Fruit fly (Drosophila melanogaster): ENCODE data around the gene CG32277.
A peak's percentile ranks its signal among the peaks of the same experiment; 100 is the strongest.

Gene CG32277

dm6 chr3L:3192912-3193311 is 12.3 kb downstream of the CG32277 start, which contains the start of gene Hsp83 (continued):
- no peak for TF ChIP-seq prd (optimal IDR thresholded peaks at IDR 0.05)
- TF ChIP-seq prd (GFP tag; IDR thresholded peaks at IDR 0.05): peak; percentile 71
- peak; percentile 0; the same call in 1 of the 2 replicates for TF ChIP-seq unc-4 (GFP tag; IDR thresholded peaks at IDR 0.05; ENCODE audit: partially characterized antibody)
- TF ChIP-seq gro (GFP tag; optimal IDR thresholded peaks at IDR 0.05): peak; percentile 97
- TF ChIP-seq run (tag; optimal IDR thresholded peaks at IDR 0.05): peak; percentile 91
- TF ChIP-seq mam (GFP tag; optimal IDR thresholded peaks at IDR 0.05): peak; percentile 79
- TF ChIP-seq br (optimal IDR thresholded peaks at IDR 0.05): no peak
- peak; percentile 83 for TF ChIP-seq CG18262 (tag; optimal IDR thresholded peaks at IDR 0.05)
- TF ChIP-seq kni (GFP tag; optimal IDR thresholded peaks at IDR 0.05): peak; percentile 99
- TF ChIP-seq pum (GFP tag; optimal IDR thresholded peaks at IDR 0.05): peak; percentile 81
- TF ChIP-seq schlank (tag; optimal IDR thresholded peaks at IDR 0.05): peak; percentile 99
- peak; percentile 100 for TF ChIP-seq YL-1 (GFP tag; optimal IDR thresholded peaks at IDR 0.05)
- TF ChIP-seq trem (tag; optimal IDR thresholded peaks at IDR 0.05): peak; percentile 83
- peak; percentile 94 for TF ChIP-seq CG5953 (GFP tag; IDR thresholded peaks at IDR 0.05)
- peak; percentile 38; the same call in 1 of the 2 replicates for TF ChIP-seq CG42726 (GFP tag; IDR thresholded peaks at IDR 0.05; ENCODE audit: partially characterized antibody)
- peak; percentile 70 for TF ChIP-seq HmgD (GFP tag; optimal IDR thresholded peaks at IDR 0.05)
- TF ChIP-seq Ravus (GFP tag; IDR thresholded peaks at IDR 0.05): peak; percentile 25; the same call in 1 of the 2 replicates
- TF ChIP-seq tgo (GFP tag; IDR thresholded peaks at IDR 0.05): peak; percentile 85
- peak; percentile 97 for TF ChIP-seq ATbp (GFP tag; optimal IDR thresholded peaks at IDR 0.05)
- TF ChIP-seq unpg (GFP tag; optimal IDR thresholded peaks at IDR 0.05): peak; percentile 94
- TF ChIP-seq CG11696 (GFP tag; IDR thresholded peaks at IDR 0.05): peak; percentile 79
- peak; percentile 92 for TF ChIP-seq Awh (GFP tag; IDR thresholded peaks at IDR 0.05)
- TF ChIP-seq CG8359 (GFP tag; optimal IDR thresholded peaks at IDR 0.05; ENCODE audit: borderline replicate concordance): peak; percentile 93
- peak; percentile 76 for TF ChIP-seq pzg (GFP tag; optimal IDR thresholded peaks at IDR 0.05)
- TF ChIP-seq gcm2 (GFP tag; optimal IDR thresholded peaks at IDR 0.05): peak; percentile 92
- peak; percentile 93 for TF ChIP-seq CG15601 (tag; optimal IDR thresholded peaks at IDR 0.05)
- no peak; the same call in 1 of the 2 replicates for TF ChIP-seq GATAe (GFP tag; conservative IDR thresholded peaks at IDR 0.05)
- TF ChIP-seq Deaf1 (tag; optimal IDR thresholded peaks at IDR 0.05): peak; percentile 80
- TF ChIP-seq CG5245 (GFP tag; optimal IDR thresholded peaks at IDR 0.05): peak; percentile 91
- TF ChIP-seq btn (GFP tag; optimal IDR thresholded peaks at IDR 0.05): peak; percentile 94
- peak; percentile 87 for TF ChIP-seq Jarid2 (GFP tag; optimal IDR thresholded peaks at IDR 0.05)
- TF ChIP-seq Meics (GFP tag; optimal IDR thresholded peaks at IDR 0.05): peak; percentile 99
- peak; percentile 86 for TF ChIP-seq Nf-YC (tag; optimal IDR thresholded peaks at IDR 0.05)
- no peak for TF ChIP-seq Doc3 (GFP tag; IDR thresholded peaks at IDR 0.05; ENCODE audit: partially characterized antibody)
- peak; percentile 81; the same call in 1 of the 2 replicates for TF ChIP-seq cas (GFP tag; IDR thresholded peaks at IDR 0.05)
- peak; percentile 75; the same call in 1 of the 3 replicates for TF ChIP-seq CG2199 (GFP tag; IDR thresholded peaks at IDR 0.05)
- peak; percentile 79 for TF ChIP-seq Blimp-1 (GFP tag; optimal IDR thresholded peaks at IDR 0.05)
- TF ChIP-seq dimm (GFP tag; IDR thresholded peaks at IDR 0.05): peak; percentile 75
- TF ChIP-seq CG8765 (GFP tag; IDR thresholded peaks at IDR 0.05): no peak
- TF ChIP-seq sens (GFP tag): peak; percentile 97
- TF ChIP-seq sisA (GFP tag; IDR thresholded peaks at IDR 0.05): peak; percentile 38; the same call in 1 of the 2 replicates
- TF ChIP-seq bsh (GFP tag; optimal IDR thresholded peaks at IDR 0.05): peak; percentile 90 to 91
- TF ChIP-seq tin (GFP tag; optimal IDR thresholded peaks at IDR 0.05): peak; percentile 88
- peak; percentile 86 for TF ChIP-seq fd102C (GFP tag; optimal IDR thresholded peaks at IDR 0.05)
- TF ChIP-seq CG3847 (GFP tag; IDR thresholded peaks at IDR 0.05): peak; percentile 88
- peak; percentile 84 for TF ChIP-seq CG32772 (GFP tag; IDR thresholded peaks at IDR 0.05)
- peak; percentile 97 for TF ChIP-seq HmgZ (tag; optimal IDR thresholded peaks at IDR 0.05)
- peak; percentile 91 for TF ChIP-seq Atf3 (GFP tag; optimal IDR thresholded peaks at IDR 0.05)
- TF ChIP-seq inv (GFP tag; IDR thresholded peaks at IDR 0.05; ENCODE audit: partially characterized antibody): no peak
- TF ChIP-seq CG12744 (GFP tag; optimal IDR thresholded peaks at IDR 0.05): peak; percentile 94
- peak; percentile 97 for TF ChIP-seq CG7271 (tag; optimal IDR thresholded peaks at IDR 0.05)

Measured in whole organism, embryonic.